Worm (Caenorhabditis elegans) whole organism, L1 larva: Measurements from ENCODE around the gene prmt-6.

Experiments
- ceh-88 ChIP-seq: fragments of 200-800 bp; sonication (Bioruptor generic); IDR thresholded peaks from 2 replicates; pipeline ENCODE4 v1.3.6; 2022; ENCODE audit warnings: missing genetic modification characterization, missing compliant biosample characterization
- jun-1 ChIP-seq: fragments of 150-350 bp; optimal IDR thresholded peaks from 2 replicates; lab custom pipeline; 2014; ENCODE audit warnings: missing biosample characterization, missing genetic modification reagents, missing genetic modification characterization
- nhr-77 ChIP-seq: fragments of 150-350 bp; optimal IDR thresholded peaks from 2 replicates; lab custom pipeline; 2014; ENCODE audit warnings: missing biosample characterization, missing genetic modification characterization
- unc-98 ChIP-seq: fragments of 200-800 bp; sonication (Bioruptor generic); IDR thresholded peaks from 2 replicates; pipeline ENCODE4 v1.3.6; 2022; ENCODE audit warnings: missing genetic modification characterization, missing compliant biosample characterization

ce11 chrIV:2168514-2168913 lies 37.7 kb downstream of the prmt-6 start, which contains the start of gene C54E4.4:
- TF ChIP-seq jun-1 (tag; lab: Kevin White, UChicago) (no peak), unc-98 (GFP tag; lab: Robert Waterston, UW) (no peak), nhr-77 (tag; lab: Kevin White, UChicago) (peak; percentile 25), ceh-88 (no peak)
